Worm (Caenorhabditis elegans): Measurements from ENCODE around the gene Y52E8A.2.

DNA sequence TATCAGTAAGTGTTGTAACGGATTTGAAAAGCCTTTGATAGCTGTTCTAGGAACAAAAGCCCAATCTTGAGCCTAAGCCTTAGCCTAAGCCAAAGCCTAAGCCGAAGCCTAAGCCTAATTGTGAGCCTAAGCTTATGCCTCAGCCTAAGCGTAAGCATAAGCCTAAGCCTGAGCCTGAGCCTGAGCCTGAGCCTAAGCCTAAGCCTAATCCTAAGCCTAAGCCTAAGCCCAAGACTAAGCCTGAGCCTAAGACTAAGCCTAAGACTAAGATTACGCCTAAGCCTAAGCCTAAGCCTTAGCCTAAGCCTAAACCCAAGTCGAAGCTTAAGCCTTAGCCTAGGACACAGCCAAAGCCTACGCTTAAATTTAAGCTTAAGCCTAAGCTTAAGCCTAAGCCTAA, 43.0 kb upstream of the Y52E8A.2 start:
- TF ChIP-seq T07F8.4 (tag; optimal IDR thresholded peaks at IDR 0.05) (no peak), nfya-2 (GFP tag; IDR thresholded peaks at IDR 0.05) (no peak), sea-2 (GFP tag; IDR thresholded peaks at IDR 0.05) (no peak), ztf-28 (GFP tag; IDR thresholded peaks at IDR 0.05) (no peak), snpc-4 (GFP tag; optimal IDR thresholded peaks at IDR 0.05) (no peak), snpc-4 (tag; optimal IDR thresholded peaks at IDR 0.05) (no peak), B0035.1 (tag; optimal IDR thresholded peaks at IDR 0.05) (no peak), aptf-2 (GFP tag; conservative IDR thresholded peaks at IDR 0.05) (no peak), Y79H2A.3 (GFP tag; conservative IDR thresholded peaks at IDR 0.05) (no peak), unc-62 (GFP tag; optimal IDR thresholded peaks at IDR 0.05) (no peak), hmg-20 (GFP tag; IDR thresholded peaks at IDR 0.05) (no peak), efl-1 (GFP tag; optimal IDR thresholded peaks at IDR 0.05) (no peak)

All from whole organism, young adult.